Worm (Caenorhabditis elegans): Measurements from ENCODE around the gene Y60A3A.8.
A peak's percentile ranks its signal among the peaks of the same experiment; 100 is the strongest.

The Y60A3A.8 gene

DNA sequence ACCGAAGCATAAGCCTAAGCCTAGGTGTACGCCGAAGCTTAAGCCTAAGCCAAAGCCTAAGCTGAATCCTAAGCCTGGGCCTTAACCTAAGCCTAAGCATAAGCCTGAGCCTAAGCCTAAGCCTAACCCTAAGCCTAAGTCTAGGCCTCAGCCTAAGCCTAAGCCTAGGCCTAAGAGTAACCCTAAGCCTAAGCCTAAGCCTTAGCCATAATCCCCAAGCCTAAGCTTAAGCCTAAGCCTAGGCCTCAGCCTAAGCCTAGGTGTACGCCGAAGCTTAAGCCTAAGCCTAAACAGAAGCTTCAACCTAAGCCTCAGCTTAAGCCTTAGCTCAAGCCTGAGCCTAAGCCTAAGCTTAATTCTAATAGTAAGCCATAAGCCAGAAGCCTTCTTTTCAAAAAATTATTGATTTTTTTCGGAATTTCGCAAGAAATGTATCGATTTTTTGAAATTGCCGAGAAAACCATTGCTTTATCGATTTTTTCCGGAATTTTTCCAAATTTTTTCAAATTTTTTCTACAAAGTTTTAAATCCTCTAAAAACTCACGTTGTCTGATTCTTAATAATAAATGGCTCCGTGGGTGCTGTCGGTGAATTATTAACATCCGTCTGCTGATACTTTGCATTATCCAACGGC is 48.5 kb downstream of the Y60A3A.8 start (continued):
- TF ChIP-seq T26A8.4 (GFP tag; IDR thresholded peaks at IDR 0.05): no peak
- no peak for TF ChIP-seq lin-1 (GFP tag; IDR thresholded peaks at IDR 0.05)
- peak; percentile 83 for TF ChIP-seq ceh-28 (tag; optimal IDR thresholded peaks at IDR 0.05)
- no peak for TF ChIP-seq rbr-2 (tag; optimal IDR thresholded peaks at IDR 0.05)
- TF ChIP-seq F49E8.2 (tag; optimal IDR thresholded peaks at IDR 0.05; ENCODE audit: borderline replicate concordance): no peak
- no peak for TF ChIP-seq ceh-82 (tag; optimal IDR thresholded peaks at IDR 0.05)

DNA sequence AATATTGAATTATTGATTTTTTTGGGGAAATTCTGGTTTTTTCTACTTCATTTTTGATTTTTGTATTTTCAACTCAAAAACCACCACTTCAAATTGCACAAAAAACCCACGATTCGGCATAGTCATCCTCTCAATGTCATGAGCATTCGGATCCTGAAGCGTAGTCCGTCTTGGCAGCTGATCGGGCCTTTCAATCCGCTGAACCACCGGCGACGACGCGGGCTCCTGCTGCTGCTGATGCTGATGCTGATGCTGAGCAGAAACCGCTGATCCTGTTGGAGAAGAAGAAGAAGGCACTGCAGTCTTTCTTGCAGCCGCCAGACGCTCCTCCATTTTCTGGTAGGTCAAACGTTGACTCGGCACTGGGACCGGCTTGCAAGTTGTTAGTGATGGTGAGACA is 49.3 kb downstream of the Y60A3A.8 start:
- no peak for TF ChIP-seq mdt-29 (GFP tag; IDR thresholded peaks at IDR 0.05)
- peak; percentile 79 for TF ChIP-seq set-16 (GFP tag; IDR thresholded peaks at IDR 0.05)

DNA sequence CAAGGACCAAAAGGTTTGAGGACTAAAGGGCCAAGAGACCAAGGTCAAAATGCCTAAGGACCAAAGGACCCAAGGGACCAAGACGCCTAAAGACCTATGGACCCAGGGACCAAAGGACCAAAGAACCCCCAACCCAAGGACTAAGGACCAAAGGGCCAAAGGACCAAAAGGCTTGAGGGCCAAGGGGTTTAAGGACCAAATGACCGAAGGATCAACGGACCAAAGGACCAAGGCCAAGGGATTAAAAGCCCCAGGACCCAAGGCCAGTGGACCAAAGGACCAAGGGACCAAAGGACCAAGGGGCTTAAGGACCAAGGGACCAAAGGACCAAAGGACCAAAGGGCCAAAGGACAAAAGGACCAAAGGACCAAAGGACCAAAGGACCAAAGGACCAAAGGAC is 50.0 kb downstream of the Y60A3A.8 start:
- TF ChIP-seq nhr-111 (GFP tag; optimal IDR thresholded peaks at IDR 0.05) (no peak), daf-16 (GFP tag; optimal IDR thresholded peaks at IDR 0.05) (no peak), daf-16 (tag; optimal IDR thresholded peaks at IDR 0.05) (no peak), F44E2.7 (GFP tag; IDR thresholded peaks at IDR 0.05) (peak; percentile 54; the same call in 1 of the 2 replicates), daf-19 (GFP tag; conservative IDR thresholded peaks at IDR 0.05) (no peak), nhr-6 (tag; optimal IDR thresholded peaks at IDR 0.05) (no peak), nhr-77 (tag; optimal IDR thresholded peaks at IDR 0.05) (no peak), vab-7 (GFP tag; IDR thresholded peaks at IDR 0.05) (no peak), skn-1 (tag; optimal IDR thresholded peaks at IDR 0.05) (no peak), tra-1 (GFP tag; IDR thresholded peaks at IDR 0.05) (no peak)

DNA sequence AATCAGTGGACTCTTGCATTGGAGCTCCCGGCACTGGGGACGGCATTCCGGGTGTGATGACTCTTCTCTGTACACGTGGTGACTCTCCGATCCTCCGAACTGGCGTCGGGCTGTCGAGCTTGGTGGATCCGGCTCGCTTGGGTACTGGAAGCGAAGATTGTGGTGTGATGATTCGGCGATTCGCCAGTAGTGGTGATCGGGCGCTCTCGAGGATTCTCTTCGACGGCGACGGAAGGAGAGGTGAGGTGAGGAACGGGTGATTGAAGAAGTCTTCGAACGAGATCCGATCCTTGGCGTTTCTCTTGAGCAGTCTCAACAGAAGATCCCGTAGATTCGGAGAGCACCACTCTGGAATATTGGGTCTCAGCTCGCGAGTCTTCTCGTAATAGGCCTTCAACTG is 50.9 kb downstream of the Y60A3A.8 start:
- no peak for TF ChIP-seq spr-1 (tag; optimal IDR thresholded peaks at IDR 0.05)
- peak; percentile 57 for TF ChIP-seq aha-1 (tag)
- TF ChIP-seq set-16 (GFP tag; IDR thresholded peaks at IDR 0.05): peak; percentile 84
- TF ChIP-seq F44E2.7 (GFP tag; IDR thresholded peaks at IDR 0.05): 0 out of 2 replicates have a peak, but pooled peaks have one; percentile 66

DNA sequence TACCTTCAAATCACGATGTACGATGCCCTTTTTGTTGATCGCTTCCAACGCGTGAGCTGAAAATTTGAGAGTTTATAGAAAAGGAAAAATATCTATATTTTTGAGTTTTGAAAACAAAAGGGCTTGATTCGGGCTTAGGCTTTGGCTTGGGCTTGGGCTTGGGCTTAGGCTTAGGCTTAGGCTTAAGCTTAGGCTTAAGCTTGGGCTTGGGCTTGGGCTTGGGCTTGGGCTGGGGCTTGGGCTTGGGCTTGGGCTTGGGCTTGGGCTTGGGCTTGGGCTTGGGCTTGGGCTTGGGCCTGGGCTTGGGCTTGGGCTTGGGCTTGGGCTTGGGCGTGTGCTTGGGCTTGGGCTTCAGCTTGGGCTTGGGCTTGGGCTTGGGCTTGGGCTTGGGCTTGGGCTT is 52.4 kb downstream of the Y60A3A.8 start:
- TF ChIP-seq F26F4.8 (GFP tag; conservative IDR thresholded peaks at IDR 0.05) (no peak), jun-1 (tag; optimal IDR thresholded peaks at IDR 0.05) (no peak), nhr-111 (GFP tag; optimal IDR thresholded peaks at IDR 0.05) (no peak), aha-1 (tag) (peak; percentile 57), F44E2.7 (GFP tag; IDR thresholded peaks at IDR 0.05) (peak; percentile 65; the same call in 1 of the 2 replicates), unc-130 (GFP tag; optimal IDR thresholded peaks at IDR 0.05) (no peak), snpc-1.2 (GFP tag; IDR thresholded peaks at IDR 0.05) (no peak), ctbp-1 (GFP tag; IDR thresholded peaks at IDR 0.05) (no peak), tag-97 (GFP tag; IDR thresholded peaks at IDR 0.05) (no peak), zip-11 (GFP tag; IDR thresholded peaks at IDR 0.05) (no peak), nhr-237 (tag; optimal IDR thresholded peaks at IDR 0.05) (no peak), set-16 (GFP tag; IDR thresholded peaks at IDR 0.05) (peak; percentile 36; the same call in 1 of the 2 replicates), vab-7 (GFP tag; IDR thresholded peaks at IDR 0.05) (no peak), cey-2 (tag; optimal IDR thresholded peaks at IDR 0.05; ENCODE audit: borderline replicate concordance, insufficient read depth) (no peak), mxl-2 (GFP tag; conservative IDR thresholded peaks at IDR 0.05) (no peak)

DNA sequence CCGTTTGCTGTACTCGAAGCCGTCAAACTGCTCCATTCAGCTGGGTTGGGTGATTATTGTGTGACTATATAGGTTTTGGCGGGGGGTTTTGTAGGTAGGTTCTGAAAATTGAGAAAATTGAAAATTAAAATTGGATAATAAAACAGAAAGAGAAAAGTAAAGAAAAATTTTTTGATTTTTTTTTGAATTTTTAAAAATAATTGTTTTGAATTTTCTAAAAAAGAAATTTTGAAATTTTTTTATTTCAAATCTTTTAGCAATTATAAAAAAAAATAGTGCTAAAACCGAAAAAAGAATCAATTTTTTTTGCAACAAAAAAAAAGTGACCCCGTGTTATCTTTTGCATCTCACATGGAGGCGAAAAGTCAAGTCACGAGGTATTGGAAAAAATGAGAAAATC is 54.6 kb downstream of the Y60A3A.8 start, which contains the start of gene unc-51:
Gene unc-51 (minus strand): TSS at position 101 of the 400 bp plus-strand sequence.
- no peak for TF ChIP-seq nhr-77 (tag; optimal IDR thresholded peaks at IDR 0.05)
- TF ChIP-seq lin-1 (GFP tag; IDR thresholded peaks at IDR 0.05): no peak
- no peak for TF ChIP-seq jun-1 (tag; optimal IDR thresholded peaks at IDR 0.05)
- TF ChIP-seq saeg-2 (GFP tag; IDR thresholded peaks at IDR 0.05): no peak
- peak; percentile 11 for TF ChIP-seq dve-1 (tag; optimal IDR thresholded peaks at IDR 0.05; ENCODE audit: insufficient read depth)
- no peak for TF ChIP-seq hmg-1.1 (GFP tag; IDR thresholded peaks at IDR 0.05)
- no peak for TF ChIP-seq ZK546.5 (tag; optimal IDR thresholded peaks at IDR 0.05)
- TF ChIP-seq ceh-32 (tag; optimal IDR thresholded peaks at IDR 0.05; ENCODE audit: poor library complexity): no peak
- TF ChIP-seq mep-1 (tag; optimal IDR thresholded peaks at IDR 0.05): peak; percentile 47
- TF ChIP-seq Y75B8A.6 (GFP tag; IDR thresholded peaks at IDR 0.05): no peak
- TF ChIP-seq ceh-44 (GFP tag; IDR thresholded peaks at IDR 0.05): no peak
- TF ChIP-seq mdl-1 (tag; optimal IDR thresholded peaks at IDR 0.05): no peak
- TF ChIP-seq unc-130 (GFP tag; optimal IDR thresholded peaks at IDR 0.05): no peak
- TF ChIP-seq hlh-30 (tag; optimal IDR thresholded peaks at IDR 0.05; ENCODE audit: insufficient read depth): peak; percentile 77
- TF ChIP-seq ceh-28 (tag; optimal IDR thresholded peaks at IDR 0.05): no peak
- TF ChIP-seq hif-1 (tag; optimal IDR thresholded peaks at IDR 0.05): no peak

Data from whole organism, L4 larva.